Fruit fly (Drosophila melanogaster) S2 (cell line): ENCODE data around the gene lost.

ENCODE experiments used
- CG8478 ChIP-seq: fragments of >200 bp; optimal IDR thresholded peaks from 2 replicates; lab custom pipeline; 2018
- CTCF ChIP-seq, 2 experiments: fragments of >200 bp; optimal IDR thresholded peaks; 2 replicates each; lab custom pipeline; 2018

DNA sequence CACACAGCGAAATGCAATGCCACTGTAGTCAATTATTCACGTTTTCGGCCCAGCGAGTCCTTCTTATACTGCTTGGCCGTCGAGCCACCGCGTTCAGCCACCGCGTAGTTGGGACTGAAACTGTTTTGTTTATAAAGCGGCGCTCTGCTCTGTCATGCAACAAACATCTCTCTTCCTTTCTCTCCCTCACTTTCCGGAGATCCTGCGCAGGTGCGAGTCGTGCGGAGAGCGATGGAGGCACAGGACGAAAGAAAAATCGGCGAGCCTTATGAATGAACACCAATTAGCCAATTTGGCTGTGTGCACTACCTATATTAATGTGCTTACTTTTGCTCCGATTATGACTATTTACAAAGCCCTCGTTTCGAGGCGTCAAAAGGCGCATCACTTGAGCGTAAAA is 16.6 kb downstream of the lost start, which contains the start of gene CG32944:
- TF ChIP-seq CG8478 (lab: Kevin White, UChicago) (no peak), CTCF (optimal IDR thresholded peaks at IDR 0.05; lab: Kevin White, UChicago) (no peak)
